Fruit fly (Drosophila melanogaster) whole organism, adult: Measurements from ENCODE around the gene CG42784.

Source experiments
- CG14711 ChIP-seq: fragments of 200-800 bp; sonication (Bioruptor generic); optimal IDR thresholded peaks from 2 replicates; lab custom pipeline; 2018; ENCODE audit warnings: missing biosample characterization, mild to moderate bottlenecking, missing genetic modification characterization, moderate library complexity
- CG33017 ChIP-seq: fragments of 200-800 bp; sonication (Bioruptor generic); optimal IDR thresholded peaks from 2 replicates; lab custom pipeline; 2018; ENCODE audit warnings: missing biosample characterization, mild to moderate bottlenecking, missing genetic modification characterization, moderate library complexity
- CG5204 ChIP-seq: fragments of 200-800 bp; sonication (Bioruptor generic); optimal IDR thresholded peaks from 2 replicates; lab custom pipeline; 2016; ENCODE audit warnings: missing biosample characterization, missing genetic modification characterization
- CG7045 ChIP-seq: fragments of 200-800 bp; sonication (Bioruptor generic); optimal IDR thresholded peaks from 2 replicates; lab custom pipeline; 2017; ENCODE audit warnings: missing biosample characterization, mild to moderate bottlenecking, missing genetic modification characterization
- CG7101 ChIP-seq: fragments of 200-800 bp; sonication (Bioruptor generic); optimal IDR thresholded peaks from 2 replicates; lab custom pipeline; 2018; ENCODE audit warnings: missing biosample characterization, mild to moderate bottlenecking, missing genetic modification characterization, moderate library complexity
- Crg-1 ChIP-seq: fragments of 200-800 bp; sonication (Bioruptor generic); optimal IDR thresholded peaks from 2 replicates; lab custom pipeline; 2016; ENCODE audit warnings: missing biosample characterization, missing genetic modification characterization
- Mnt ChIP-seq: fragments of 200-800 bp; sonication (Bioruptor generic); optimal IDR thresholded peaks from 2 replicates; lab custom pipeline; 2016; ENCODE audit warnings: missing biosample characterization, mild to moderate bottlenecking, missing genetic modification characterization
- bab1 ChIP-seq: fragments of 200-800 bp; sonication (Bioruptor generic); optimal IDR thresholded peaks from 3 replicates; lab custom pipeline; 2019; ENCODE audit warnings: missing biosample characterization, mild to moderate bottlenecking, missing genetic modification characterization, moderate library complexity
- cic ChIP-seq: fragments of 200-800 bp; sonication (Bioruptor generic); optimal IDR thresholded peaks from 2 replicates; lab custom pipeline; 2017; ENCODE audit warnings: missing biosample characterization, mild to moderate bottlenecking, missing genetic modification characterization, moderate library complexity
- cnc ChIP-seq, 2 experiments: fragments of >200 bp; optimal IDR thresholded peaks; 2 replicates each; lab custom pipeline; 2017
- kay ChIP-seq: fragments of 200-800 bp; sonication (Bioruptor generic); peaks from one replicate; lab custom pipeline; 2016; ENCODE audit warnings: missing biosample characterization, missing genetic modification characterization, borderline replicate concordance
- ovo ChIP-seq: fragments of 200-800 bp; sonication (Bioruptor generic); optimal IDR thresholded peaks from 2 replicates; lab custom pipeline; 2016; ENCODE audit warnings: missing biosample characterization, missing genetic modification characterization
- tj ChIP-seq: fragments of 200-800 bp; sonication (Bioruptor generic); optimal IDR thresholded peaks from 3 replicates; lab custom pipeline; 2017; ENCODE audit warnings: missing biosample characterization, mild to moderate bottlenecking, missing genetic modification characterization, moderate library complexity
- toe ChIP-seq: fragments of 200-800 bp; sonication (Bioruptor generic); optimal IDR thresholded peaks from 2 replicates; lab custom pipeline; 2016; ENCODE audit warnings: missing biosample characterization, missing genetic modification characterization

dm6 chr2L:13396084-13396483 is 19.1 kb upstream of the CG42784 start, which contains the start of gene CG16957:
- TF ChIP-seq cnc (optimal IDR thresholded peaks at IDR 0.05; lab: Kevin White, UChicago) (no peak), kay (GFP tag; lab: Kevin White, UChicago) (no peak), bab1 (GFP tag; lab: Kevin White, UChicago) (no peak), tj (no peak), CG7045 (GFP tag; lab: Kevin White, UChicago) (no peak), CG33017 (tag; lab: Kevin White, UChicago) (no peak), toe (GFP tag; lab: Kevin White, UChicago) (no peak), CG5204 (GFP tag; lab: Kevin White, UChicago) (no peak), ovo (GFP tag; lab: Kevin White, UChicago) (no peak), cic (no peak), Crg-1 (no peak), Mnt (GFP tag; lab: Kevin White, UChicago) (no peak), CG7101 (tag; lab: Kevin White, UChicago) (no peak), CG14711 (tag; lab: Kevin White, UChicago) (no peak)
